Worm (Caenorhabditis elegans) whole organism, L1 larva: Measurements from ENCODE around the gene rer-1.

Experiments
- ets-5 ChIP-seq: fragments of 200-800 bp; sonication (Bioruptor generic); IDR thresholded peaks from 2 replicates; pipeline ENCODE4 v1.3.6; 2022; ENCODE audit warnings: missing genetic modification characterization, missing compliant biosample characterization
- grh-1 ChIP-seq: fragments of 200-800 bp; sonication (Bioruptor generic); IDR thresholded peaks from 2 replicates; pipeline ENCODE4 v1.3.6; 2022; ENCODE audit warnings: missing genetic modification reagents, missing genetic modification characterization, missing compliant biosample characterization
- lin-39 ChIP-seq: fragments of 150-350 bp; optimal IDR thresholded peaks from 2 replicates; lab custom pipeline; 2014; ENCODE audit warnings: missing biosample characterization, missing genetic modification reagents, missing genetic modification characterization
- nhr-28 ChIP-seq: fragments of 150-350 bp; optimal IDR thresholded peaks from 2 replicates; lab custom pipeline; 2014; ENCODE audit warnings: missing biosample characterization, missing genetic modification characterization
- snpc-4 ChIP-seq: fragments of 150-350 bp; optimal IDR thresholded peaks from 2 replicates; lab custom pipeline; 2014; ENCODE audit warnings: missing biosample characterization, missing genetic modification characterization
- ztf-4 ChIP-seq: fragments of 150-350 bp; optimal IDR thresholded peaks from 2 replicates; lab custom pipeline; 2014; ENCODE audit warnings: missing biosample characterization, missing genetic modification characterization

- no peak for TF ChIP-seq ztf-4 (tag; lab: Kevin White, UChicago)
- TF ChIP-seq nhr-28 (tag; lab: Kevin White, UChicago) = no peak
- TF ChIP-seq lin-39 (tag; lab: Kevin White, UChicago) = no peak
- TF ChIP-seq grh-1 (GFP tag; lab: Robert Waterston, UW) = no peak
- TF ChIP-seq snpc-4 (tag; lab: Kevin White, UChicago) = no peak
- no peak for TF ChIP-seq ets-5 (GFP tag; lab: Robert Waterston, UW)
Observed at ce11 chrII:8845932-8846331, 34.8 kb downstream of the rer-1 start.
